Worm (Caenorhabditis elegans): Measurements from ENCODE around the gene gsnl-1.
A peak's percentile ranks its signal among the peaks of the same experiment; 100 is the strongest.

The gsnl-1 gene

ce11 chrV:9544176-9544632 is 47.4 kb downstream of the gsnl-1 start, which contains the start of gene mdf-1 (continued):
- TF ChIP-seq ZK546.5 (tag; optimal IDR thresholded peaks at IDR 0.05), result no peak
- peak; percentile 36 for TF ChIP-seq arid-1 (GFP tag; conservative IDR thresholded peaks at IDR 0.05)
- TF ChIP-seq hif-1 (tag; optimal IDR thresholded peaks at IDR 0.05), result peak in 1 of 2 experiments; percentile 33
- no peak for TF ChIP-seq ZK337.2 (GFP tag; IDR thresholded peaks at IDR 0.05)
- no peak for TF ChIP-seq unc-39 (tag; optimal IDR thresholded peaks at IDR 0.05)
- TF ChIP-seq dpl-1 (GFP tag; optimal IDR thresholded peaks at IDR 0.05), result peak; percentile 91

ce11 chrV:9545238-9545709 is 48.4 kb downstream of the gsnl-1 start, which contains the start of the genes his-35 and his-41:
his-35 (minus strand) TSS chrV:9545288.
his-41 (plus strand) TSS chrV:9545536.
- peak; percentile 59 for TF ChIP-seq hlh-11 (tag; optimal IDR thresholded peaks at IDR 0.05)
- TF ChIP-seq hlh-30 (tag; optimal IDR thresholded peaks at IDR 0.05; ENCODE audit: insufficient read depth), result peak; percentile 4
- no peak for TF ChIP-seq nhr-77 (tag; optimal IDR thresholded peaks at IDR 0.05)
- no peak for TF ChIP-seq zip-2 (tag; optimal IDR thresholded peaks at IDR 0.05)
- TF ChIP-seq ctbp-1 (GFP tag; IDR thresholded peaks at IDR 0.05), result no peak
- TF ChIP-seq mdl-1 (tag; optimal IDR thresholded peaks at IDR 0.05), result peak in 1 of 2 experiments; percentile 11
- TF ChIP-seq nhr-11 (tag; optimal IDR thresholded peaks at IDR 0.05), result peak; percentile 76
- peak; percentile 96 for TF ChIP-seq aha-1 (tag)
- TF ChIP-seq nhr-41 (GFP tag; IDR thresholded peaks at IDR 0.05), result no peak
- TF ChIP-seq set-16 (GFP tag; IDR thresholded peaks at IDR 0.05), result peak; percentile 24; the same call in 1 of the 2 replicates
- TF ChIP-seq snpc-4 (tag; optimal IDR thresholded peaks at IDR 0.05), result no peak
- peak; percentile 2 for TF ChIP-seq mep-1 (tag; optimal IDR thresholded peaks at IDR 0.05)
- TF ChIP-seq dpl-1 (GFP tag; optimal IDR thresholded peaks at IDR 0.05), result peak; percentile 27
- TF ChIP-seq daf-16 (GFP tag; optimal IDR thresholded peaks at IDR 0.05), result no peak
- no peak for TF ChIP-seq daf-16 (tag; optimal IDR thresholded peaks at IDR 0.05)
- TF ChIP-seq mxl-3 (GFP tag; optimal IDR thresholded peaks at IDR 0.05), result peak; percentile 10
- TF ChIP-seq Y105C5A.15 (GFP tag; IDR thresholded peaks at IDR 0.05), result no peak
- TF ChIP-seq rbr-2 (tag; optimal IDR thresholded peaks at IDR 0.05), result peak; percentile 37
- 0 out of 2 replicates have a peak, but pooled peaks have one; percentile 24 for TF ChIP-seq hmg-1.1 (GFP tag; IDR thresholded peaks at IDR 0.05)
- TF ChIP-seq arid-1 (GFP tag; conservative IDR thresholded peaks at IDR 0.05), result no peak
- peak; percentile 20 for TF ChIP-seq nhr-48 (tag; optimal IDR thresholded peaks at IDR 0.05)
- peak; percentile 42 for TF ChIP-seq mes-2 (tag; optimal IDR thresholded peaks at IDR 0.05; ENCODE audit: poor library complexity, severe bottlenecking)
- no peak for TF ChIP-seq aly-2 (tag; optimal IDR thresholded peaks at IDR 0.05)
- TF ChIP-seq nhr-42 (GFP tag; IDR thresholded peaks at IDR 0.05), result 0 out of 2 replicates have a peak, but pooled peaks have one; percentile 27
- TF ChIP-seq lsy-2 (tag; optimal IDR thresholded peaks at IDR 0.05), result peak in 1 of 2 experiments; percentile 46
- TF ChIP-seq ama-1 (optimal IDR thresholded peaks at IDR 0.05), result peak; percentile 85
- TF ChIP-seq egl-43 (GFP tag; IDR thresholded peaks at IDR 0.05), result peak; percentile 57; the same call in 1 of the 2 replicates
- peak; percentile 27; the same call in 1 of the 2 replicates for TF ChIP-seq dmd-6 (GFP tag; IDR thresholded peaks at IDR 0.05)
- peak; percentile 61 for TF ChIP-seq lin-38 (GFP tag; IDR thresholded peaks at IDR 0.05)
- TF ChIP-seq unc-62 (GFP tag; optimal IDR thresholded peaks at IDR 0.05 in 1 of 2), result peak in 1 of 2 experiments; percentile 81
- TF ChIP-seq unc-62 (tag; optimal IDR thresholded peaks at IDR 0.05), result no peak
- 0 out of 2 replicates have a peak, but pooled peaks have one; percentile 16 for TF ChIP-seq tra-1 (GFP tag; IDR thresholded peaks at IDR 0.05)
- peak; percentile 12 for TF ChIP-seq F37D6.2 (tag; optimal IDR thresholded peaks at IDR 0.05)
- peak; percentile 44 for TF ChIP-seq nhr-102 (tag; optimal IDR thresholded peaks at IDR 0.05)

- TF ChIP-seq lir-3 (tag; optimal IDR thresholded peaks at IDR 0.05), result no peak
- no peak for TF ChIP-seq mxl-2 (GFP tag; conservative IDR thresholded peaks at IDR 0.05)
- TF ChIP-seq hlh-30 (tag; optimal IDR thresholded peaks at IDR 0.05; ENCODE audit: insufficient read depth), result no peak
- TF ChIP-seq fos-1 (tag; optimal IDR thresholded peaks at IDR 0.05), result no peak
- no peak for TF ChIP-seq pqm-1 (tag; optimal IDR thresholded peaks at IDR 0.05)
- TF ChIP-seq lin-38 (GFP tag; IDR thresholded peaks at IDR 0.05), result no peak
- no peak for TF ChIP-seq aha-1 (tag)
- peak; percentile 64 for TF ChIP-seq ama-1 (optimal IDR thresholded peaks at IDR 0.05)
- TF ChIP-seq snpc-4 (tag; optimal IDR thresholded peaks at IDR 0.05), result no peak
- TF ChIP-seq arid-1 (GFP tag; conservative IDR thresholded peaks at IDR 0.05), result 0 out of 2 replicates have a peak, but pooled peaks have one; percentile 22
- no peak for TF ChIP-seq lin-29 (GFP tag; IDR thresholded peaks at IDR 0.05)
- no peak for TF ChIP-seq nhr-48 (tag; optimal IDR thresholded peaks at IDR 0.05)
- TF ChIP-seq ztf-11 (tag; optimal IDR thresholded peaks at IDR 0.05), result no peak
- no peak for TF ChIP-seq dmd-9 (GFP tag; IDR thresholded peaks at IDR 0.05)
- no peak for TF ChIP-seq nhr-25 (tag; optimal IDR thresholded peaks at IDR 0.05; ENCODE audit: borderline replicate concordance, insufficient read depth)
- no peak for TF ChIP-seq nhr-42 (GFP tag; IDR thresholded peaks at IDR 0.05)
- TF ChIP-seq rbr-2 (tag; optimal IDR thresholded peaks at IDR 0.05), result no peak
- no peak for TF ChIP-seq nhr-10 (tag; optimal IDR thresholded peaks at IDR 0.05)
These were observed 49.3 kb downstream of the gsnl-1 start, which contains the start of gene C50F4.6 for ce11 chrV:9546042-9546581. C50F4.6 (plus strand) TSS chrV:9546092.
